Worm (Caenorhabditis elegans): ENCODE measurements around the gene C09E10.3.

DNA sequence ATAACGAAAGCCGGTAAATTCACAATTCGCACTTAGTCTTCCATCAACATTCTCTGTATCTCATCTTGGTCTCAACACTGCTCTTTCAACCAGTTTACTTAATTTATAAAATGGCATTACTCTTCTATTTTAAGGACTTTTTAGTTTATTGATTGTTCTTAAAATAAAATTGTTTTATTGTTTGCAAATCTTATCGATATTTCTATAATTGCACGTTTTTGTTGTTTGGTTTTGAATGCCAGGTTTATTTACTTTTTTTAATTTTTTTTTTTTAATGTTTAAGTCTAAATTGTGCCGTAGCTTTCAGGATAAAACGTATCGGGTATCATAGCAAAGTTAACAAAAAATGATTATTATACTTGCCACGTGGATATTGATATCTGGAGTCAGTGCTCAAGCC is 33.6 kb downstream of the C09E10.3 start, which contains the start of gene chil-10:
- TF ChIP-seq skn-1 (tag; optimal IDR thresholded peaks at IDR 0.05) (no peak), grh-1 (GFP tag; IDR thresholded peaks at IDR 0.05) (no peak), snpc-4 (tag; optimal IDR thresholded peaks at IDR 0.05) (no peak), nhr-19 (GFP tag; conservative IDR thresholded peaks at IDR 0.05) (no peak), nhr-11 (tag; optimal IDR thresholded peaks at IDR 0.05) (no peak), nhr-12 (tag; optimal IDR thresholded peaks at IDR 0.05) (no peak), zag-1 (tag; optimal IDR thresholded peaks at IDR 0.05) (no peak), ceh-82 (tag; optimal IDR thresholded peaks at IDR 0.05) (no peak), ama-1 (optimal IDR thresholded peaks at IDR 0.05) (no peak), unc-62 (GFP tag; optimal IDR thresholded peaks at IDR 0.05) (no peak)
